Fruit fly (Drosophila melanogaster) Kc167 (cell line): ENCODE results near the gene Mettl3.

Experiments
- h ChIP-seq: fragments of >200 bp; optimal IDR thresholded peaks from 3 replicates; lab custom pipeline; 2018; ENCODE audit warnings: missing external identifiers
- ttk ChIP-seq: sonication (Bioruptor generic); optimal IDR thresholded peaks from 2 replicates; lab custom pipeline; 2017; ENCODE audit warnings: missing external identifiers

DNA sequence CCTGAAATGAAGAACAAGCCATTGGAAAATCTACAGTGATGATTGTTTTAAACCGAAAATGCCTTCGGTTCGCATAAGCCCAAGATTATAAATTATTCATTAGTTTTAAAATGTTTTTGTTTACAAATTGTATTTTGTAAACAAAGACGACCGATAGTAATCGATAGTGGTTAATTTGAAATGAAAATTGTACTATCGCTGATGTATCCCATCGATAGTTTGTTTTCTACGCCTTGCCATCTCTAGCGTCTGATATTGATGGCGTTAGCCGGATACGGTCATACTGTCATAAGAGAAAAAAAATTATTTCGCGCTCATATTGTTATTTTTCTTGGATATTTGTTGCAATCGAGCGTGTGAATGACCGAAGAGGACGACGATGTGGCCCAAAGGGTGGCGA lies 26.1 kb downstream of the Mettl3 start, which contains the start of gene SMC1:
- no peak for TF ChIP-seq ttk (lab: Kevin White, UChicago)
- no peak for TF ChIP-seq h (lab: Kevin White, UChicago)
